Worm (Caenorhabditis elegans) whole organism, L1 larva: ENCODE data around the gene K02D3.2.
A peak's percentile ranks its signal among the peaks of the same experiment; 100 is the strongest.

ENCODE experiments used
- C16A3.4 ChIP-seq: fragments of 150-350 bp; optimal IDR thresholded peaks from 2 replicates; lab custom pipeline; 2014; ENCODE audit warnings: missing biosample characterization, missing genetic modification characterization
- Y116A8C.19 ChIP-seq: sonication (generic microtip); optimal IDR thresholded peaks from 2 replicates; lab custom pipeline; 2016; ENCODE audit warnings: missing compliant biosample characterization, missing genetic modification characterization, borderline replicate concordance
- ama-1 ChIP-seq: fragments of 150-350 bp; optimal IDR thresholded peaks from 2 replicates; lab custom pipeline; 2014
- blmp-1 ChIP-seq: fragments of 150-350 bp; optimal IDR thresholded peaks from 2 replicates; lab custom pipeline; 2014; ENCODE audit warnings: missing biosample characterization, missing genetic modification characterization
- ceh-63 ChIP-seq: fragments of 200-800 bp; sonication (Bioruptor generic); optimal IDR thresholded peaks from 2 replicates; lab custom pipeline; 2018; ENCODE audit warnings: mild to moderate bottlenecking, missing genetic modification characterization, missing compliant biosample characterization
- ceh-8 ChIP-seq: fragments of 200-800 bp; sonication (Bioruptor generic); optimal IDR thresholded peaks from 2 replicates; lab custom pipeline; 2018; ENCODE audit warnings: mild to moderate bottlenecking, missing genetic modification characterization, moderate library complexity, missing compliant biosample characterization
- ceh-88 ChIP-seq: fragments of 200-800 bp; sonication (Bioruptor generic); IDR thresholded peaks from 2 replicates; pipeline ENCODE4 v1.3.6; 2022; ENCODE audit warnings: missing genetic modification characterization, missing compliant biosample characterization
- ceh-90 ChIP-seq: sonication (generic microtip); optimal IDR thresholded peaks from 2 replicates; lab custom pipeline; 2016; ENCODE audit warnings: missing genetic modification characterization, missing compliant biosample characterization
- dpl-1 ChIP-seq, 3 experiments: fragments of 150-350 bp in 2 of 3; sonication (generic microtip) in 1 of 3; optimal IDR thresholded peaks; 2 replicates each; lab custom pipeline; 2014 to 2017; ENCODE audit warnings: missing biosample characterization in 3 of 3, missing genetic modification characterization in 3 of 3, missing genetic modification reagents in 3 of 3
- efl-1 ChIP-seq, 4 experiments: fragments of 150-350 bp; optimal IDR thresholded peaks in 3 of 4; peaks in 1 of 4; 1 replicate in 1 of 4; 2 replicates in 3 of 4; lab custom pipeline; 2014; ENCODE audit warnings: missing biosample characterization in 2 of 4, missing genetic modification characterization in 2 of 4, missing genetic modification reagents in 2 of 4
- efl-3 ChIP-seq: fragments of 200-800 bp; sonication (Bioruptor generic); optimal IDR thresholded peaks from 2 replicates; lab custom pipeline; 2018; ENCODE audit warnings: mild to moderate bottlenecking, missing genetic modification characterization, missing compliant biosample characterization
- egl-27 ChIP-seq, 2 experiments: fragments of 150-350 bp in 1 of 2; sonication (generic microtip); optimal IDR thresholded peaks; 3 replicates each; lab custom pipeline; 2017 to 2018; ENCODE audit warnings: missing biosample characterization in 2 of 2, missing genetic modification characterization in 2 of 2, missing genetic modification reagents in 2 of 2
- elt-2 ChIP-seq: sonication (generic microtip); optimal IDR thresholded peaks from 2 replicates; lab custom pipeline; 2016; ENCODE audit warnings: missing genetic modification characterization, mild to moderate bottlenecking, inconsistent platforms, missing compliant biosample characterization, missing genetic modification reagents
- elt-3 ChIP-seq, 6 experiments: fragments of 150-350 bp in 1 of 6; sonication (generic microtip); optimal IDR thresholded peaks; 2 replicates each; lab custom pipeline; 2017 to 2018; ENCODE audit warnings: missing biosample characterization in 6 of 6, missing genetic modification characterization in 6 of 6, inconsistent platforms in 1 of 6
- ets-5 ChIP-seq: fragments of 200-800 bp; sonication (Bioruptor generic); IDR thresholded peaks from 2 replicates; pipeline ENCODE4 v1.3.6; 2022; ENCODE audit warnings: missing genetic modification characterization, missing compliant biosample characterization
- fkh-10 ChIP-seq: sonication (generic microtip); optimal IDR thresholded peaks from 2 replicates; lab custom pipeline; 2017; ENCODE audit warnings: missing biosample characterization, missing genetic modification reagents, missing genetic modification characterization
- fkh-8 ChIP-seq: sonication (generic microtip); optimal IDR thresholded peaks from 2 replicates; lab custom pipeline; 2016; ENCODE audit warnings: mild to moderate bottlenecking, missing genetic modification characterization, missing compliant biosample characterization
- grh-1 ChIP-seq: fragments of 200-800 bp; sonication (Bioruptor generic); IDR thresholded peaks from 2 replicates; pipeline ENCODE4 v1.3.6; 2022; ENCODE audit warnings: missing genetic modification reagents, missing genetic modification characterization, missing compliant biosample characterization
- hpl-2 ChIP-seq: fragments of 150-350 bp; optimal IDR thresholded peaks from 2 replicates; lab custom pipeline; 2014; ENCODE audit warnings: missing biosample characterization, missing genetic modification reagents, missing genetic modification characterization
- lin-14 ChIP-seq: fragments of 200-800 bp; sonication (Bioruptor generic); optimal IDR thresholded peaks from 2 replicates; lab custom pipeline; 2018; ENCODE audit warnings: mild to moderate bottlenecking, missing genetic modification characterization, moderate library complexity, missing compliant biosample characterization
- lin-35 ChIP-seq, 2 experiments: fragments of 150-350 bp; optimal IDR thresholded peaks; 2 replicates each; lab custom pipeline; 2014; ENCODE audit warnings: missing biosample characterization in 2 of 2, missing genetic modification characterization in 2 of 2, missing genetic modification reagents in 2 of 2
- lsy-2 ChIP-seq, 2 experiments: fragments of 150-350 bp; optimal IDR thresholded peaks; 2 replicates each; lab custom pipeline; 2014; ENCODE audit warnings: missing biosample characterization in 2 of 2, missing genetic modification characterization in 2 of 2
- mdl-1 ChIP-seq, 2 experiments: fragments of 150-350 bp; optimal IDR thresholded peaks; 2 replicates each; lab custom pipeline; 2014 to 2017; ENCODE audit warnings: missing biosample characterization in 2 of 2, missing genetic modification characterization in 2 of 2, inconsistent platforms in 1 of 2
- mep-1 ChIP-seq: fragments of 150-350 bp; optimal IDR thresholded peaks from 2 replicates; lab custom pipeline; 2014; ENCODE audit warnings: missing biosample characterization, missing genetic modification characterization
- nhr-11 ChIP-seq: fragments of 150-350 bp; optimal IDR thresholded peaks from 2 replicates; lab custom pipeline; 2014; ENCODE audit warnings: missing biosample characterization, missing genetic modification characterization
- nhr-12 ChIP-seq: sonication (generic microtip); optimal IDR thresholded peaks from 2 replicates; lab custom pipeline; 2017; ENCODE audit warnings: missing biosample characterization, missing genetic modification characterization
- nhr-20 ChIP-seq: sonication (generic microtip); optimal IDR thresholded peaks from 2 replicates; lab custom pipeline; 2016; ENCODE audit warnings: mild to moderate bottlenecking, missing genetic modification characterization, missing compliant biosample characterization
- nhr-28 ChIP-seq: fragments of 150-350 bp; optimal IDR thresholded peaks from 2 replicates; lab custom pipeline; 2014; ENCODE audit warnings: missing biosample characterization, missing genetic modification characterization
- nhr-76 ChIP-seq: sonication (generic microtip); optimal IDR thresholded peaks from 2 replicates; lab custom pipeline; 2017; ENCODE audit warnings: missing biosample characterization, missing genetic modification characterization
- nhr-77 ChIP-seq: fragments of 150-350 bp; optimal IDR thresholded peaks from 2 replicates; lab custom pipeline; 2014; ENCODE audit warnings: missing biosample characterization, missing genetic modification characterization
- nhr-85 ChIP-seq: sonication (generic microtip); peaks from one replicate; lab custom pipeline; 2016; ENCODE audit warnings: missing genetic modification characterization, inconsistent platforms, missing compliant biosample characterization
- nhr-90 ChIP-seq: sonication (generic microtip); optimal IDR thresholded peaks from 2 replicates; lab custom pipeline; 2016; ENCODE audit warnings: mild to moderate bottlenecking, missing genetic modification characterization, missing compliant biosample characterization; ENCODE audit not compliant: poor library complexity
- pag-3 ChIP-seq: sonication (generic microtip); optimal IDR thresholded peaks from 2 replicates; lab custom pipeline; 2017; ENCODE audit warnings: missing genetic modification characterization, mild to moderate bottlenecking, missing compliant biosample characterization, antibody characterized with exemption, borderline replicate concordance; ENCODE audit not compliant: insufficient read depth
- pax-3 ChIP-seq: fragments of 200-800 bp; sonication (Bioruptor generic); optimal IDR thresholded peaks from 2 replicates; lab custom pipeline; 2018; ENCODE audit warnings: mild to moderate bottlenecking, missing genetic modification characterization, moderate library complexity, missing compliant biosample characterization
- pqm-1 ChIP-seq: sonication (generic microtip); optimal IDR thresholded peaks from 3 replicates; lab custom pipeline; 2017; ENCODE audit warnings: missing biosample characterization, missing genetic modification characterization
- skn-1 ChIP-seq: fragments of 150-350 bp; optimal IDR thresholded peaks from 2 replicates; lab custom pipeline; 2014; ENCODE audit warnings: missing biosample characterization, missing genetic modification characterization
- sptf-1 ChIP-seq: fragments of 150-350 bp; optimal IDR thresholded peaks from 2 replicates; lab custom pipeline; 2014; ENCODE audit warnings: missing biosample characterization, missing genetic modification characterization
- swsn-7 ChIP-seq: sonication (generic microtip); optimal IDR thresholded peaks from 2 replicates; lab custom pipeline; 2016; ENCODE audit warnings: missing genetic modification characterization, missing compliant biosample characterization
- tbx-2 ChIP-seq: sonication (generic microtip); optimal IDR thresholded peaks from 2 replicates; lab custom pipeline; 2016; ENCODE audit warnings: missing genetic modification characterization, missing compliant biosample characterization
- tlp-1 ChIP-seq: fragments of 150-350 bp; optimal IDR thresholded peaks from 2 replicates; lab custom pipeline; 2014; ENCODE audit warnings: missing biosample characterization, missing genetic modification characterization
- unc-130 ChIP-seq: fragments of 150-350 bp; optimal IDR thresholded peaks from 2 replicates; lab custom pipeline; 2017; ENCODE audit warnings: missing biosample characterization, missing genetic modification characterization, inconsistent platforms
- unc-30 ChIP-seq: sonication (generic microtip); optimal IDR thresholded peaks from 2 replicates; lab custom pipeline; 2017; ENCODE audit warnings: missing biosample characterization, missing genetic modification characterization
- unc-86 ChIP-seq: sonication (generic microtip); optimal IDR thresholded peaks from 2 replicates; lab custom pipeline; 2016; ENCODE audit warnings: missing genetic modification characterization, missing compliant biosample characterization
- unc-98 ChIP-seq: fragments of 200-800 bp; sonication (Bioruptor generic); IDR thresholded peaks from 2 replicates; pipeline ENCODE4 v1.3.6; 2022; ENCODE audit warnings: missing genetic modification characterization, missing compliant biosample characterization
- zip-4 ChIP-seq: fragments of 200-800 bp; sonication (Bioruptor generic); optimal IDR thresholded peaks from 2 replicates; lab custom pipeline; 2018; ENCODE audit warnings: mild to moderate bottlenecking, missing genetic modification characterization, moderate library complexity, missing compliant biosample characterization
- ztf-11 ChIP-seq, 2 experiments: sonication (generic microtip); optimal IDR thresholded peaks; 2 replicates each; lab custom pipeline; 2016 to 2017; ENCODE audit warnings: missing genetic modification characterization in 2 of 2, missing biosample characterization in 1 of 2, missing compliant biosample characterization in 1 of 2

Gene K02D3.2

ce11 chrX:13687111-13687512, 24.7 kb downstream of the K02D3.2 start (continued):
- TF ChIP-seq grh-1 (GFP tag; lab: Robert Waterston, UW) (no peak), fkh-8 (peak; percentile 30), lin-14 (GFP tag; lab: Kevin White, UChicago) (peak; percentile 91), ets-5 (GFP tag; lab: Robert Waterston, UW) (no peak), pag-3 (tag; lab: Kevin White, UChicago) (no peak), unc-30 (no peak), Y116A8C.19 (tag; lab: Kevin White, UChicago) (no peak), hpl-2 (GFP tag; lab: Kevin White, UChicago) (no peak), unc-130 (tag; lab: Kevin White, UChicago) (no peak), ceh-90 (tag; lab: Kevin White, UChicago) (no peak), skn-1 (tag; lab: Kevin White, UChicago) (peak; percentile 59), ceh-8 (GFP tag; lab: Kevin White, UChicago) (no peak), zip-4 (GFP tag; lab: Kevin White, UChicago) (peak; percentile 82), dpl-1 (GFP tag; optimal IDR thresholded peaks at IDR 0.05; lab: Kevin White, UChicago) (no peak), swsn-7 (peak; percentile 55), egl-27 (tag; optimal IDR thresholded peaks at IDR 0.05; lab: Kevin White, UChicago) (no peak), fkh-10 (peak; percentile 36), ceh-63 (GFP tag; lab: Kevin White, UChicago) (no peak), nhr-28 (no peak), sptf-1 (tag; lab: Kevin White, UChicago) (no peak), nhr-12 (tag; lab: Kevin White, UChicago) (no peak), pax-3 (tag; lab: Kevin White, UChicago) (no peak), nhr-11 (tag; lab: Kevin White, UChicago) (no peak), nhr-76 (tag; lab: Kevin White, UChicago) (no peak), C16A3.4 (tag; lab: Kevin White, UChicago) (no peak), elt-3 (tag; optimal IDR thresholded peaks at IDR 0.05; lab: Kevin White, UChicago) (no peak), ama-1 (lab: Kevin White, UChicago) (no peak), tlp-1 (tag; lab: Kevin White, UChicago) (no peak), ceh-88 (GFP tag; lab: Robert Waterston, UW) (no peak), efl-3 (GFP tag; lab: Kevin White, UChicago) (no peak), mdl-1 (tag; optimal IDR thresholded peaks at IDR 0.05; lab: Kevin White, UChicago) (peak in 1 of 2 experiments; percentile 28)

DNA sequence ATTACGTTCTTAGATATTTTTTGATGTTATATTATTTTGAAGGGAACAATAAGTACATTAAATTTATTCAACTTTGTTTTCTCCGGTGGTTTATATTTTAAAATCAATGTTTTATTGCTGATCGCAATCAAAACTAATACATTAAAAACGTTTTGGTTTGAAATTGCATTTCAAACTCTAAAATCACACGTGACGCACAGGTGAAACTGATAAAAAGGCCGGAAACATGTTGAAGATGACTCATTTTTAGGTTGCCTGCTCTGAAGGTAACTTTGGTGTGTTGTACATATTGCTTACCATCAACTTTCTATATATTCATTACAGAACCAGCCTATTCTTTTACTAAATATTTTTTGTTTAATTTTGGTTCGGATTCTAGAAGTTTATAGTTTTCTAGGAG, 26.1 kb downstream of the K02D3.2 start:
- TF ChIP-seq grh-1 (GFP tag; lab: Robert Waterston, UW) (no peak), lin-35 (GFP tag; optimal IDR thresholded peaks at IDR 0.05; lab: Kevin White, UChicago) (peak in 1 of 2 experiments; percentile 15), elt-2 (tag; lab: Kevin White, UChicago) (peak; percentile 50)

ce11 chrX:13676892-13677291, 34.9 kb downstream of the K02D3.2 start, which contains the start of gene gck-4:
Gene gck-4 (plus strand): TSS chrX:13677192.
- no peak for TF ChIP-seq nhr-76 (tag; lab: Kevin White, UChicago)
- no peak for TF ChIP-seq C16A3.4 (tag; lab: Kevin White, UChicago)
- TF ChIP-seq blmp-1 (tag; lab: Kevin White, UChicago) = peak; percentile 21
- no peak for TF ChIP-seq pqm-1 (tag; lab: Kevin White, UChicago)
- TF ChIP-seq, all 84 proteins: peak for 1

ce11 chrX:13675444-13675843, 36.4 kb downstream of the K02D3.2 start:
- peak; percentile 25 to 32 for TF ChIP-seq lsy-2 (tag; optimal IDR thresholded peaks at IDR 0.05; lab: Kevin White, UChicago)
- TF ChIP-seq skn-1 (tag; lab: Kevin White, UChicago) = peak; percentile 1
- peak in 1 of 2 experiments; percentile 20 for TF ChIP-seq efl-1 (optimal IDR thresholded peaks at IDR 0.05; lab: Kevin White, UChicago)
- peak in 1 of 2 experiments; percentile 41 for TF ChIP-seq efl-1 (GFP tag; optimal IDR thresholded peaks at IDR 0.05 in 1 of 2; lab: Kevin White, UChicago)
- TF ChIP-seq nhr-77 (tag; lab: Kevin White, UChicago) = peak; percentile 34
- TF ChIP-seq unc-98 = no peak
- TF ChIP-seq lin-14 (GFP tag; lab: Kevin White, UChicago) = peak; percentile 77
- TF ChIP-seq swsn-7 = peak; percentile 28
- TF ChIP-seq tbx-2 (tag; lab: Kevin White, UChicago) = no peak
- TF ChIP-seq lin-35 (GFP tag; optimal IDR thresholded peaks at IDR 0.05; lab: Kevin White, UChicago) = peak in 1 of 2 experiments; percentile 27
- TF ChIP-seq fkh-10 = no peak
- TF ChIP-seq nhr-90 (tag; lab: Kevin White, UChicago) = peak; percentile 4
- no peak for TF ChIP-seq ets-5 (GFP tag; lab: Robert Waterston, UW)
- TF ChIP-seq nhr-20 (tag; lab: Kevin White, UChicago) = peak; percentile 43
- no peak for TF ChIP-seq unc-86 (tag; lab: Kevin White, UChicago)
- peak in 1 of 2 experiments; percentile 16 for TF ChIP-seq ztf-11 (tag; optimal IDR thresholded peaks at IDR 0.05; lab: Kevin White, UChicago)
- TF ChIP-seq efl-3 (GFP tag; lab: Kevin White, UChicago) = no peak
- peak; percentile 80 for TF ChIP-seq nhr-85 (tag; lab: Kevin White, UChicago)
- peak; percentile 45 for TF ChIP-seq mep-1
- peak in 1 of 2 experiments; percentile 6 for TF ChIP-seq mdl-1 (tag; optimal IDR thresholded peaks at IDR 0.05; lab: Kevin White, UChicago)
